Worm (Caenorhabditis elegans): Measurements from ENCODE around the gene hrpa-2.

hrpa-2 gene

ce11 chrX:5183931-5184330, 32.2 kb upstream of the hrpa-2 start, which contains the start of gene T03G11.9:
Gene T03G11.9 (plus strand): TSS chrX:5184231.
- TF ChIP-seq sem-2 (GFP tag; optimal IDR thresholded peaks at IDR 0.05) (no peak), lin-13 (tag; optimal IDR thresholded peaks at IDR 0.05) (no peak), ceh-43 (GFP tag; optimal IDR thresholded peaks at IDR 0.05) (no peak), nhr-2 (tag; optimal IDR thresholded peaks at IDR 0.05) (no peak), mab-5 (tag; optimal IDR thresholded peaks at IDR 0.05) (no peak), snpc-4 (tag; optimal IDR thresholded peaks at IDR 0.05) (no peak), bed-3 (GFP tag; optimal IDR thresholded peaks at IDR 0.05) (no peak), lin-32 (GFP tag; optimal IDR thresholded peaks at IDR 0.05) (no peak), sptf-1 (tag; optimal IDR thresholded peaks at IDR 0.05) (no peak)

- TF ChIP-seq nhr-28 (tag; optimal IDR thresholded peaks at IDR 0.05) (no peak), ceh-39 (tag; optimal IDR thresholded peaks at IDR 0.05) (no peak), nhr-76 (tag; optimal IDR thresholded peaks at IDR 0.05) (no peak), unc-120 (tag; optimal IDR thresholded peaks at IDR 0.05; ENCODE audit: poor library complexity, severe bottlenecking) (no peak), ceh-83 (GFP tag; optimal IDR thresholded peaks at IDR 0.05) (no peak), lin-13 (tag; optimal IDR thresholded peaks at IDR 0.05) (no peak), ham-2 (GFP tag; optimal IDR thresholded peaks at IDR 0.05) (no peak), sptf-1 (tag; optimal IDR thresholded peaks at IDR 0.05) (no peak), lsy-2 (tag; optimal IDR thresholded peaks at IDR 0.05) (no peak), sem-2 (GFP tag; optimal IDR thresholded peaks at IDR 0.05) (no peak)
Observed at ce11 chrX:5188977-5189376, 27.2 kb upstream of the hrpa-2 start, which contains the start of gene zig-6. Gene zig-6 (minus strand): TSS chrX:5189077.

- TF ChIP-seq mab-5 (tag; optimal IDR thresholded peaks at IDR 0.05), result no peak
- no peak for TF ChIP-seq M03D4.4 (tag; optimal IDR thresholded peaks at IDR 0.05)
- no peak for TF ChIP-seq sptf-1 (tag; optimal IDR thresholded peaks at IDR 0.05)
- TF ChIP-seq lin-32 (GFP tag; optimal IDR thresholded peaks at IDR 0.05), result no peak
- no peak for TF ChIP-seq nhr-76 (tag; optimal IDR thresholded peaks at IDR 0.05)
- TF ChIP-seq elt-1 (tag; optimal IDR thresholded peaks at IDR 0.05; ENCODE audit: borderline replicate concordance, insufficient read depth), result no peak
- TF ChIP-seq nhr-12 (tag; optimal IDR thresholded peaks at IDR 0.05), result no peak
- no peak for TF ChIP-seq ceh-39 (tag; optimal IDR thresholded peaks at IDR 0.05)
- no peak for TF ChIP-seq elt-3 (tag; optimal IDR thresholded peaks at IDR 0.05)
- no peak for TF ChIP-seq mls-2 (tag; optimal IDR thresholded peaks at IDR 0.05)
- no peak for TF ChIP-seq pha-4 (tag; optimal IDR thresholded peaks at IDR 0.05)
- TF ChIP-seq lin-13 (tag; optimal IDR thresholded peaks at IDR 0.05), result no peak
- TF ChIP-seq ceh-43 (GFP tag; optimal IDR thresholded peaks at IDR 0.05), result no peak
- no peak for TF ChIP-seq cnd-1 (tag; optimal IDR thresholded peaks at IDR 0.05)
- TF ChIP-seq ztf-11 (tag; optimal IDR thresholded peaks at IDR 0.05), result no peak
- TF ChIP-seq hlh-1 (tag; optimal IDR thresholded peaks at IDR 0.05), result no peak
- TF ChIP-seq bed-3 (GFP tag; optimal IDR thresholded peaks at IDR 0.05), result no peak
- TF ChIP-seq nhr-237 (tag; optimal IDR thresholded peaks at IDR 0.05), result no peak
- no peak for TF ChIP-seq unc-39 (tag; optimal IDR thresholded peaks at IDR 0.05)
- no peak for TF ChIP-seq tbx-8 (GFP tag; optimal IDR thresholded peaks at IDR 0.05)
Observed at ce11 chrX:5190061-5190460, 26.1 kb upstream of the hrpa-2 start.

- TF ChIP-seq ceh-83 (GFP tag; optimal IDR thresholded peaks at IDR 0.05) (no peak), mab-5 (tag; optimal IDR thresholded peaks at IDR 0.05) (no peak), unc-62 (GFP tag; optimal IDR thresholded peaks at IDR 0.05) (no peak), mep-1 (tag; optimal IDR thresholded peaks at IDR 0.05) (no peak)
Observed at ce11 chrX:5193402-5193801, 22.8 kb upstream of the hrpa-2 start.

ce11 chrX:5195462-5196160, 20.6 kb upstream of the hrpa-2 start, which contains the start of gene pqn-62:
Gene pqn-62 (plus strand): TSS chrX:5196110.
- peak; percentile 31 for TF ChIP-seq unc-62 (GFP tag; optimal IDR thresholded peaks at IDR 0.05)
- TF ChIP-seq unc-120 (tag; optimal IDR thresholded peaks at IDR 0.05; ENCODE audit: poor library complexity, severe bottlenecking), result peak; percentile 56
- no peak for TF ChIP-seq mab-5 (tag; optimal IDR thresholded peaks at IDR 0.05)
- TF ChIP-seq tbx-8 (GFP tag; optimal IDR thresholded peaks at IDR 0.05), result no peak
- TF ChIP-seq ceh-39 (tag; optimal IDR thresholded peaks at IDR 0.05), result no peak
- TF ChIP-seq hlh-1 (tag; optimal IDR thresholded peaks at IDR 0.05), result peak; percentile 53
